Fruit fly (Drosophila melanogaster) Kc167 (cell line): ENCODE measurements around the gene CG10669.

ENCODE experiments used
- Myc ChIP-seq: fragments of >200 bp; optimal IDR thresholded peaks from 2 replicates; lab custom pipeline; 2017; ENCODE audit warnings: missing external identifiers
- h ChIP-seq: fragments of >200 bp; optimal IDR thresholded peaks from 3 replicates; lab custom pipeline; 2018; ENCODE audit warnings: missing external identifiers
- ttk ChIP-seq: sonication (Bioruptor generic); optimal IDR thresholded peaks from 2 replicates; lab custom pipeline; 2017; ENCODE audit warnings: missing external identifiers

DNA sequence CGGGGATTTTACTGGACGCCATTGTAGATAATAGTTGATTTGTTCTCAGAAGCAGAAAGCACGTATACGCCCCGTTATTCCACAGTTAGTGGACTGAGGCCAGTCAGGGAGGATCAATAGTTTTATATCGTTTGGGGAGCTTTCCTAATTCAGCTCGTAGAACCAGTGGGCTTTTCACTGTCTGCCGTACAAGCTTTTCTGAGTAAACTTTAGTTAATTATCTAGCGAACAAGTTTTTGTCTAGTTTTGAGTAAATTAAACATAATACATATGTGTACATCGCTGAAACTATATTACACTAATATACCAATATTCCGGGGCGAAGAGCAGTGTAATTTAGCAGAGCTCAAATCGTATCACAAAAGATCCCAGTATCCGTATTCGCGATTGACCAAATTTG, 12.4 kb downstream of the CG10669 start, which contains the start of gene CG10562:
- TF ChIP-seq Myc (lab: Kevin White, UChicago), result no peak
- TF ChIP-seq h, result no peak
- TF ChIP-seq ttk (lab: Kevin White, UChicago), result no peak
